Worm (Caenorhabditis elegans) whole organism, early embryonic: Measurements from ENCODE around the gene mca-3.

Experiments used
- B0310.2 ChIP-seq: sonication (generic microtip); optimal IDR thresholded peaks from 2 replicates; lab custom pipeline; 2016; ENCODE audit warnings: mild to moderate bottlenecking, missing genetic modification characterization, missing compliant biosample characterization
- F13C5.2 ChIP-seq: sonication (generic microtip); optimal IDR thresholded peaks from 2 replicates; lab custom pipeline; 2017; ENCODE audit warnings: mild to moderate bottlenecking, missing genetic modification characterization, inconsistent platforms, missing compliant biosample characterization
- aly-1 ChIP-seq: sonication (generic microtip); optimal IDR thresholded peaks from 2 replicates; lab custom pipeline; 2016; ENCODE audit warnings: missing genetic modification characterization, missing compliant biosample characterization
- ama-1 ChIP-seq: fragments of 150-350 bp; optimal IDR thresholded peaks from 2 replicates; lab custom pipeline; 2014
- ets-7 ChIP-seq: sonication (generic microtip); optimal IDR thresholded peaks from 2 replicates; lab custom pipeline; 2016; ENCODE audit warnings: missing genotype, missing genetic modification characterization, missing compliant biosample characterization
- hmg-4 ChIP-seq: fragments of 200-800 bp; sonication (Bioruptor generic); optimal IDR thresholded peaks from 2 replicates; lab custom pipeline; 2018; ENCODE audit warnings: mild to moderate bottlenecking, missing genetic modification characterization, missing compliant biosample characterization
- hnd-1 ChIP-seq: sonication (generic microtip); optimal IDR thresholded peaks from 2 replicates; lab custom pipeline; 2016; ENCODE audit warnings: missing genetic modification characterization, missing compliant biosample characterization
- sea-1 ChIP-seq: fragments of 200-800 bp; sonication (Bioruptor generic); conservative IDR thresholded peaks from 2 replicates; pipeline ENCODE4 v1.3.6; 2022; ENCODE audit warnings: missing genetic modification characterization, missing compliant biosample characterization
- tbx-11 ChIP-seq: fragments of 200-800 bp; sonication (Bioruptor generic); IDR thresholded peaks from 2 replicates; pipeline ENCODE4 v1.3.6; 2022; ENCODE audit warnings: missing genetic modification characterization, missing compliant biosample characterization
- tra-4 ChIP-seq: sonication (generic microtip); optimal IDR thresholded peaks from 2 replicates; lab custom pipeline; 2017; ENCODE audit warnings: missing genetic modification characterization, missing compliant biosample characterization

ce11 chrIV:3091112-3091511, 41.8 kb downstream of the mca-3 start:
- TF ChIP-seq sea-1 (GFP tag; lab: Robert Waterston, UW) = no peak
- TF ChIP-seq F13C5.2 (tag; lab: Kevin White, UChicago) = no peak
- no peak for TF ChIP-seq tra-4 (tag; lab: Kevin White, UChicago)
- TF ChIP-seq tbx-11 (GFP tag; lab: Robert Waterston, UW) = no peak
- no peak for TF ChIP-seq aly-1 (tag; lab: Kevin White, UChicago)
- TF ChIP-seq ets-7 (tag; lab: Kevin White, UChicago) = no peak
- no peak for TF ChIP-seq hnd-1
- TF ChIP-seq ama-1 (lab: Kevin White, UChicago) = no peak
- no peak for TF ChIP-seq B0310.2 (tag; lab: Kevin White, UChicago)
- TF ChIP-seq hmg-4 (GFP tag; lab: Kevin White, UChicago) = no peak
